Worm (Caenorhabditis elegans): ENCODE results near the gene Y39A3CL.3.

The Y39A3CL.3 gene

DNA sequence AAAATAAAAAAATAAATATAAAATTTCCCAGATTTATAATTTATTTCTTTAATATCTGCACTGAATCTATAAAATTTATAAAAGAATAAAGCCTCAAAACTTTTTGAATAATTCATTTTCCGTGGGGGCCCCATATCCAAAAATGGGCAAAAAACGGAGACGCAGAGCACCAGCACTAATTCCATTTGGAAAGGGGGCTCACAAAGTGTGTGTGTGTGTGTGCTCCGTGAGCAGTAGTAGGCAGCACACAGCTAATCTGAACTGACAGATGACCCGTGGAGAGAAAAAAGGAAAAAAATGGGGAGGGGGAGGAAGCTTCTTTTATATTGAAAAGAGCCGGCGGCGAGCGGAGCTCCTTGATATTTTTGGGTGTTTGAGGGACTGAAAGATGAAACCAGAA lies 14.3 kb downstream of the Y39A3CL.3 start:
- TF ChIP-seq tbx-8 (GFP tag; optimal IDR thresholded peaks at IDR 0.05) (no peak), ces-1 (GFP tag; optimal IDR thresholded peaks at IDR 0.05) (peak; percentile 92)

DNA sequence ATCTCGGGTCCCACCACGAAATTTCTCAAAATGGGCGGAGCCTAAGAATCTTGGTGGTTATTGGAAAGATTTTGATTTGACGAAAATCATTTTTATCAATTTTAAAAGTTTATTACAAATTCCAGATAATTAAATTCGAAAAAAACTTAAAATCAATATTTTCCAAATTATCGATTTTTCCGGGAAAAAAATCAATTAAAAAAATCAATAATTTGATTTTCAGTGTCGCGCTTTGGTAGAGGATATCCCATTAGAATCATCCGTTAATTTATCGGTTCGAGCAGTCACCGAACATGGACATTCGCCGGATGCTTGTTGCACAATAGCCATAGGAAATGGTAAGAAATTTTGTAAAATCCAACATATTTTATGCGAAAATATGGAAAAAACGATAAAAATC lies 15.8 kb downstream of the Y39A3CL.3 start:
- TF ChIP-seq lin-13 (tag; optimal IDR thresholded peaks at IDR 0.05) (no peak), bed-3 (GFP tag; optimal IDR thresholded peaks at IDR 0.05) (no peak), lsy-2 (tag; optimal IDR thresholded peaks at IDR 0.05) (no peak), nhr-76 (tag; optimal IDR thresholded peaks at IDR 0.05) (no peak), mab-5 (tag; optimal IDR thresholded peaks at IDR 0.05) (no peak), pha-4 (tag; optimal IDR thresholded peaks at IDR 0.05) (no peak), M03D4.4 (tag; optimal IDR thresholded peaks at IDR 0.05) (no peak), blmp-1 (tag; optimal IDR thresholded peaks at IDR 0.05) (no peak), mep-1 (tag; optimal IDR thresholded peaks at IDR 0.05) (no peak), nhr-12 (tag; optimal IDR thresholded peaks at IDR 0.05) (no peak), unc-62 (GFP tag; optimal IDR thresholded peaks at IDR 0.05) (no peak), zip-8 (tag; optimal IDR thresholded peaks at IDR 0.05) (no peak), lin-32 (GFP tag; optimal IDR thresholded peaks at IDR 0.05) (no peak), mls-2 (tag; optimal IDR thresholded peaks at IDR 0.05) (no peak), nhr-237 (tag; optimal IDR thresholded peaks at IDR 0.05) (no peak), tbx-8 (GFP tag; optimal IDR thresholded peaks at IDR 0.05) (no peak), ham-2 (GFP tag; optimal IDR thresholded peaks at IDR 0.05) (no peak), drap-1 (GFP tag; optimal IDR thresholded peaks at IDR 0.05) (no peak)

DNA sequence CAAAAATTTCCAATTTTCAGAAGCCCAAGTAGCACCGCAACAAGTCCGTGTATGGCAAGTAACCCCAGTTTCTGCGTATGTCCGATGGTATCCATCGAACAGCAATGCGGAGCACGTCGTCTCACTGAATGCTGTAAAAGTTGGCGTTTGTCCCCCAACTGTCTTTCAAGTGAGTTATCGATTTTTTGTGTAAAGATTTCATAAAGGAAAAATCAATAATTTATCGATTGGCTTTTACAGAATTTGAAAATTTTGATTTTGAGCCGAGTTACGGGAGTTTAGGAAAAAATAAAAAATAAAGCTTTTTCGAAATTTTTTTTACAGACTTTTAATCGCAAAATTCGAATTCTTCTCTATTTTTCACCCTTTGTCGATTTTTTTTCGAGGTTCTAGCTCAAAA lies 16.5 kb downstream of the Y39A3CL.3 start:
- TF ChIP-seq lin-13 (tag; optimal IDR thresholded peaks at IDR 0.05): no peak
- TF ChIP-seq nhr-12 (tag; optimal IDR thresholded peaks at IDR 0.05): no peak
- no peak for TF ChIP-seq sptf-1 (tag; optimal IDR thresholded peaks at IDR 0.05)
- TF ChIP-seq blmp-1 (tag; optimal IDR thresholded peaks at IDR 0.05): no peak
- no peak for TF ChIP-seq lsy-2 (tag; optimal IDR thresholded peaks at IDR 0.05)
- no peak for TF ChIP-seq drap-1 (GFP tag; optimal IDR thresholded peaks at IDR 0.05)
- TF ChIP-seq ceh-39 (tag; optimal IDR thresholded peaks at IDR 0.05): no peak
- TF ChIP-seq tbx-8 (GFP tag; optimal IDR thresholded peaks at IDR 0.05): no peak
- TF ChIP-seq elt-1 (tag; optimal IDR thresholded peaks at IDR 0.05; ENCODE audit: borderline replicate concordance, insufficient read depth): no peak
- no peak for TF ChIP-seq mab-5 (tag; optimal IDR thresholded peaks at IDR 0.05)
- no peak for TF ChIP-seq nhr-28 (tag; optimal IDR thresholded peaks at IDR 0.05)
- no peak for TF ChIP-seq ces-1 (GFP tag; optimal IDR thresholded peaks at IDR 0.05)
- no peak for TF ChIP-seq sem-2 (GFP tag; optimal IDR thresholded peaks at IDR 0.05)
- TF ChIP-seq snpc-4 (tag; optimal IDR thresholded peaks at IDR 0.05): no peak
- no peak for TF ChIP-seq unc-39 (tag; optimal IDR thresholded peaks at IDR 0.05)
- TF ChIP-seq mep-1 (tag; optimal IDR thresholded peaks at IDR 0.05): no peak
- no peak for TF ChIP-seq hlh-1 (tag; optimal IDR thresholded peaks at IDR 0.05)
- no peak for TF ChIP-seq elt-3 (tag; optimal IDR thresholded peaks at IDR 0.05)

DNA sequence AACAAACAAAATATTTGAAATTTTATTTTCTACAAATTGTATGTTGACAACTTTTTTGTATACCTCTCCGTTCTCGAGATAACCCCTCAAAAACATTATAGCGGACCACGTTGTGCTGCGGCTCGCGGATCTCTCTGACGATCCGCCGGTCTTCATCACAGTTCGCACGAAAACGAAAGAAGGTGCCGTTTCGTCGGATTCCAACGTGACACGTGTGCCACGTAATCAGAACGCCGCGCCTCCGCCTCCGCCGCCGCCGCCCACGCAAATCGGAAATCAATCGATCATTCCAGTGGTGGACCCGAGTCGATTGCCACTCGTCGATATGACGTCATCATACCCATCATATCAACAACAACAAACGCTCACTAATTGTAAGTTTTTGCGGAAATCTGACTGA lies 21.8 kb downstream of the Y39A3CL.3 start:
- TF ChIP-seq unc-120 (tag; optimal IDR thresholded peaks at IDR 0.05; ENCODE audit: poor library complexity, severe bottlenecking) (no peak), hlh-1 (tag; optimal IDR thresholded peaks at IDR 0.05) (no peak), zip-8 (tag; optimal IDR thresholded peaks at IDR 0.05) (peak; percentile 60), lin-13 (tag; optimal IDR thresholded peaks at IDR 0.05) (no peak)

DNA sequence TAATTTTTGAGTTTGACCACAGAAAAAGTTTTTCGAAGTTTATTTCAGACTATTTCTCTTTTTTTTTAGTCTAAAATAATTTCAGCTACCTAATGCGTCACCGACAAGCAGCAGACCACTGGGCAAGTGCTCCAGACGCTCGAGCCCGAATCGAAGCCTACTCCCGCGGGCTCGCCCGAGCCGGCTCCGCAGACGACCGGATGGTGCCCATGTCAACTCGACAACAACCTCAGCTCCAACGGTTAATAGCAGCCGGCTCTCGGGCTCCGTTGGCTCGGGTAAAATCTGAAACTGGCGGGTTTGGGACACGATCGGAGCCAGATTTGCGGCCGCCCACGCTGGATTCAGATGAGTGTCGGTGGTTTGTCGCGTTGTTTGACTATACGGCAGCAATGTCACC lies 25.4 kb downstream of the Y39A3CL.3 start:
- TF ChIP-seq cnd-1 (tag; optimal IDR thresholded peaks at IDR 0.05) (no peak), pha-4 (tag; optimal IDR thresholded peaks at IDR 0.05) (no peak), bed-3 (GFP tag; optimal IDR thresholded peaks at IDR 0.05) (no peak), ceh-83 (GFP tag; optimal IDR thresholded peaks at IDR 0.05) (no peak)

DNA sequence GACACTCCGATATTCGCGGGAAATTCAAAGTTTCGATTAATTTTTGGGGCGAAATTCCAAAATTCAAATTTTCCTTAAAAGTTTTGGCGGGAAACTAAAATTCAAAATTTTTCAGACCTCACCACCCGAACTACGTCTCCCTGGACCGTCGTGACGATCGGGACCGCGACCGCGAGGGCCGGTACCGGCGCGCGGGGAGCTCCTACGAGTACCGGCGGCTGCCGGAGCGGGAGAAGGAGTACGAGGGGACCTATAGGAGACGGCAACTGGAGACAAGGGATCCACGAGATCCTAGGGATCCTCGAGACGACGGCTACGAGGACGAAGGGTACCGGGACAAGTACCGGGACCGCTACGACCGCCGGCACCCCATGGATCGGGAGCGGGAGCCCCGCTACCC lies 26.9 kb downstream of the Y39A3CL.3 start:
- no peak for TF ChIP-seq elt-1 (tag; optimal IDR thresholded peaks at IDR 0.05; ENCODE audit: borderline replicate concordance, insufficient read depth)
- no peak for TF ChIP-seq cnd-1 (tag; optimal IDR thresholded peaks at IDR 0.05)
- TF ChIP-seq nhr-28 (tag; optimal IDR thresholded peaks at IDR 0.05): no peak
- TF ChIP-seq sptf-1 (tag; optimal IDR thresholded peaks at IDR 0.05): peak; percentile 27
- TF ChIP-seq ces-1 (GFP tag; optimal IDR thresholded peaks at IDR 0.05): no peak
